Worm (Caenorhabditis elegans): Measurements from ENCODE around the gene cpt-4.

cpt-4 gene

DNA sequence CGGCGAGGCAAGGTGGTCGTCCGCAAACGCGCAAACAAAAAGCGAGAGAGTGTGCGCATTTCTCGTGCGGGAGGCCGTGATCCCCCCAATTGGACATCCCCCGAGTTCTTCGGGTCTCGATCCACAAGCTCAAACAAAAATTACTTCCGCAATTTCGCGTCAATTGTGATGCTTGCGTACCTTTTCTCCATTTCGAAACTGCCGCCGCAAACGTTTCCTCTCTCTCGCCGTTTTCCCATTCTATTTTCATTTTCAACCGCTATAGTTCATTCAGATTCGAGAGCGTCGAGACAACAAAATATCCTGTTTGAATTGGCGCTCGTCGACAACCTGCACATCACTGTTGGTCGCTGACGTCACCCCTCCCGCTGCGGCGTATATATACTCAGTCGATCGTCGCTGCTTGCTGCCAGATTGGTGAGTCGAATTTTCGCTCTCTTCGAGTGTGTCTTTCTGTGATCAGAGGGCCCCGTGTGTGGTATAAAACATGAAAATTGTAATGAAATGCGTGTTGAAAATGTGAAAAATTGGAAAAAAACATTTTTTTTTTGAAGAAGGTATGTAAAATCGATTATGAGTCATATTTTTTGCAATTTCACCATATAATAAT lies 21.9 kb upstream of the cpt-4 start, which contains the start of the genes pqn-51 and K11D12.14:
Gene pqn-51 (plus strand): TSS at position 275 of the 610 bp plus-strand sequence.
Gene K11D12.14 (plus strand): TSS at position 304 of the 610 bp plus-strand sequence.
- TF ChIP-seq lin-11 (tag; optimal IDR thresholded peaks at IDR 0.05) (no peak), hlh-6 (tag; optimal IDR thresholded peaks at IDR 0.05) (no peak), pat-9 (tag; optimal IDR thresholded peaks at IDR 0.05) (no peak), nfya-1 (tag; optimal IDR thresholded peaks at IDR 0.05) (peak; percentile 84), zip-5 (tag; optimal IDR thresholded peaks at IDR 0.05) (no peak), elt-2 (tag; optimal IDR thresholded peaks at IDR 0.05) (peak; percentile 25), ceh-2 (tag; optimal IDR thresholded peaks at IDR 0.05) (no peak), F13H6.1 (tag; optimal IDR thresholded peaks at IDR 0.05) (peak; percentile 68), dve-1 (tag; optimal IDR thresholded peaks at IDR 0.05) (peak; percentile 82), ref-2 (tag; optimal IDR thresholded peaks at IDR 0.05) (peak; percentile 86), nhr-11 (tag; optimal IDR thresholded peaks at IDR 0.05) (no peak), unc-55 (GFP tag; optimal IDR thresholded peaks at IDR 0.05) (peak; percentile 69), ahr-1 (tag; optimal IDR thresholded peaks at IDR 0.05) (no peak), lim-6 (tag; optimal IDR thresholded peaks at IDR 0.05) (peak; percentile 24), pax-1 (tag; optimal IDR thresholded peaks at IDR 0.05) (peak; percentile 48), K09A11.1 (tag; optimal IDR thresholded peaks at IDR 0.05; ENCODE audit: insufficient read depth) (peak; percentile 29), C08G9.2 (tag; optimal IDR thresholded peaks at IDR 0.05) (peak; percentile 1), fkh-10 (GFP tag; optimal IDR thresholded peaks at IDR 0.05) (no peak), dmd-4 (tag; optimal IDR thresholded peaks at IDR 0.05; ENCODE audit: borderline replicate concordance) (no peak), tbx-7 (tag; optimal IDR thresholded peaks at IDR 0.05) (no peak), ceh-22 (tag; optimal IDR thresholded peaks at IDR 0.05) (no peak), hlh-8 (tag; optimal IDR thresholded peaks at IDR 0.05) (no peak), pha-4 (tag; optimal IDR thresholded peaks at IDR 0.05) (no peak), unc-86 (tag; optimal IDR thresholded peaks at IDR 0.05) (no peak), madf-2 (tag; optimal IDR thresholded peaks at IDR 0.05) (peak; percentile 61), hlh-30 (tag; optimal IDR thresholded peaks at IDR 0.05; ENCODE audit: insufficient read depth) (no peak), che-1 (tag; optimal IDR thresholded peaks at IDR 0.05) (no peak), ztf-16 (tag; optimal IDR thresholded peaks at IDR 0.05) (peak; percentile 38), ceh-45 (GFP tag; IDR thresholded peaks at IDR 0.05) (0 out of 2 replicates have a peak, but pooled peaks have one; percentile 22), syd-9 (tag; optimal IDR thresholded peaks at IDR 0.05) (peak; percentile 35), tbx-2 (tag; optimal IDR thresholded peaks at IDR 0.05) (peak; percentile 82), mec-3 (tag; optimal IDR thresholded peaks at IDR 0.05; ENCODE audit: borderline replicate concordance) (no peak), unc-42 (tag; optimal IDR thresholded peaks at IDR 0.05) (peak; percentile 90), unc-3 (GFP tag; conservative IDR thresholded peaks at IDR 0.05) (peak; percentile 9; the same call in 1 of the 2 replicates), unc-3 (tag; optimal IDR thresholded peaks at IDR 0.05) (no peak), C38D4.7 (GFP tag; optimal IDR thresholded peaks at IDR 0.05) (no peak), pha-2 (tag; optimal IDR thresholded peaks at IDR 0.05) (peak; percentile 63), ceh-34 (tag; optimal IDR thresholded peaks at IDR 0.05) (peak; percentile 78), ets-4 (tag; optimal IDR thresholded peaks at IDR 0.05) (peak; percentile 72), ceh-18 (tag; optimal IDR thresholded peaks at IDR 0.05) (peak; percentile 93), nhr-232 (tag; optimal IDR thresholded peaks at IDR 0.05) (no peak), pros-1 (tag; optimal IDR thresholded peaks at IDR 0.05) (no peak), ceh-14 (tag; optimal IDR thresholded peaks at IDR 0.05) (peak; percentile 66), npax-4 (tag; optimal IDR thresholded peaks at IDR 0.05) (no peak), rnt-1 (tag; optimal IDR thresholded peaks at IDR 0.05) (peak; percentile 91), odd-2 (tag; optimal IDR thresholded peaks at IDR 0.05) (no peak), sox-2 (GFP tag; IDR thresholded peaks at IDR 0.05) (no peak), hlh-15 (tag; optimal IDR thresholded peaks at IDR 0.05) (no peak), sdc-2 (tag; optimal IDR thresholded peaks at IDR 0.05) (no peak), K02D7.2 (tag; optimal IDR thresholded peaks at IDR 0.05) (no peak), ttx-3 (tag; optimal IDR thresholded peaks at IDR 0.05) (no peak), ceh-31 (tag; optimal IDR thresholded peaks at IDR 0.05) (peak; percentile 89), ama-1 (optimal IDR thresholded peaks at IDR 0.05) (peak; percentile 35)

Measured in whole organism, late embryonic.